Fruit fly (Drosophila melanogaster) whole organism, pupa: ENCODE measurements around the gene M6.

ENCODE experiments used
- CG10348 ChIP-seq: fragments of 200-800 bp; sonication (Bioruptor generic); IDR thresholded peaks from 2 replicates; pipeline ENCODE4 v1.3.6; 2022; ENCODE audit warnings: missing biosample characterization, missing genetic modification characterization
- CG12605 ChIP-seq: fragments of 200-800 bp; sonication (Bioruptor generic); IDR thresholded peaks from 2 replicates; pipeline ENCODE4 v1.3.6; 2022; ENCODE audit warnings: missing biosample characterization, missing genetic modification characterization
- CG13204 ChIP-seq: fragments of 200-800 bp; sonication (Bioruptor generic); optimal IDR thresholded peaks from 2 replicates; lab custom pipeline; 2018; ENCODE audit warnings: missing biosample characterization, mild to moderate bottlenecking, missing genetic modification characterization, moderate library complexity
- CG14655 ChIP-seq: fragments of 200-800 bp; sonication (Bioruptor generic); optimal IDR thresholded peaks from 3 replicates; lab custom pipeline; 2017; ENCODE audit warnings: mild to moderate bottlenecking, missing biosample characterization, missing genetic modification reagents, missing genetic modification characterization
- CG15710 ChIP-seq: fragments of 200-800 bp; sonication (Bioruptor generic); optimal IDR thresholded peaks from 2 replicates; lab custom pipeline; 2018; ENCODE audit warnings: missing biosample characterization, mild to moderate bottlenecking, missing genetic modification characterization, moderate library complexity
- CG17806 ChIP-seq: fragments of 200-800 bp; sonication (Bioruptor generic); optimal IDR thresholded peaks from 2 replicates; lab custom pipeline; 2018; ENCODE audit warnings: missing biosample characterization, mild to moderate bottlenecking, missing genetic modification characterization, moderate library complexity
- CG32121 ChIP-seq: fragments of 200-800 bp; sonication (Bioruptor generic); IDR thresholded peaks from 2 replicates; pipeline ENCODE4 v1.3.6; 2022; ENCODE audit warnings: missing biosample characterization, missing genetic modification characterization
- CG34367 ChIP-seq: fragments of 200-800 bp; sonication (Bioruptor generic); optimal IDR thresholded peaks from 2 replicates; lab custom pipeline; 2018; ENCODE audit warnings: missing biosample characterization, mild to moderate bottlenecking, missing genetic modification characterization
- CG4496 ChIP-seq: fragments of 200-800 bp; sonication (Bioruptor generic); IDR thresholded peaks from 3 replicates; pipeline ENCODE4 v1.3.6; 2022; ENCODE audit warnings: missing biosample characterization, missing genetic modification characterization
- CG8159 ChIP-seq: fragments of 200-800 bp; sonication (Bioruptor generic); optimal IDR thresholded peaks from 3 replicates; lab custom pipeline; 2018; ENCODE audit warnings: missing biosample characterization, mild to moderate bottlenecking, missing genetic modification characterization, moderate library complexity
- CG8301 ChIP-seq: fragments of 200-800 bp; sonication (Bioruptor generic); optimal IDR thresholded peaks from 2 replicates; lab custom pipeline; 2018; ENCODE audit warnings: missing biosample characterization, mild to moderate bottlenecking, missing genetic modification characterization
- CG9948 ChIP-seq: fragments of 200-800 bp; sonication (Bioruptor generic); optimal IDR thresholded peaks from 2 replicates; lab custom pipeline; 2018; ENCODE audit warnings: missing biosample characterization, mild to moderate bottlenecking, missing genetic modification characterization, moderate library complexity
- D1 ChIP-seq: fragments of 200-800 bp; sonication (Bioruptor generic); optimal IDR thresholded peaks from 2 replicates; lab custom pipeline; 2018; ENCODE audit warnings: missing biosample characterization, mild to moderate bottlenecking, missing genetic modification characterization, moderate library complexity
- EcR ChIP-seq: fragments of 200-800 bp; sonication (Bioruptor generic); optimal IDR thresholded peaks from 3 replicates; lab custom pipeline; 2019; ENCODE audit warnings: missing biosample characterization, missing genetic modification characterization, mild to moderate bottlenecking, moderate library complexity, missing genetic modification reagents
- Ets98B ChIP-seq: fragments of 200-800 bp; sonication (Bioruptor generic); IDR thresholded peaks from 2 replicates; pipeline ENCODE4 v1.3.6; 2022; ENCODE audit warnings: missing biosample characterization, missing genetic modification characterization
- Pif1A ChIP-seq: fragments of 200-800 bp; sonication (Bioruptor generic); optimal IDR thresholded peaks from 3 replicates; lab custom pipeline; 2016; ENCODE audit warnings: missing biosample characterization, missing genetic modification characterization
- Pif1B ChIP-seq: fragments of 200-800 bp; sonication (Bioruptor generic); optimal IDR thresholded peaks from 3 replicates; lab custom pipeline; 2016; ENCODE audit warnings: missing biosample characterization, missing genetic modification characterization
- Snoo ChIP-seq: fragments of 200-800 bp; sonication (Bioruptor generic); optimal IDR thresholded peaks from 3 replicates; lab custom pipeline; 2017; ENCODE audit warnings: missing biosample characterization, mild to moderate bottlenecking, missing genetic modification characterization, inconsistent platforms
- fd96Ca ChIP-seq: fragments of 200-800 bp; sonication (Bioruptor generic); IDR thresholded peaks from 3 replicates; pipeline ENCODE4 v1.3.6; 2022; ENCODE audit warnings: missing biosample characterization, missing genetic modification characterization
- gl ChIP-seq: fragments of 200-800 bp; sonication (Bioruptor generic); optimal IDR thresholded peaks from 2 replicates; lab custom pipeline; 2018; ENCODE audit warnings: missing biosample characterization, mild to moderate bottlenecking, missing genetic modification characterization
- rn ChIP-seq: fragments of 200-800 bp; sonication (Bioruptor generic); IDR thresholded peaks from 2 replicates; pipeline ENCODE4 v1.3.6; 2022; ENCODE audit warnings: missing biosample characterization, missing genetic modification characterization

The M6 gene

DNA sequence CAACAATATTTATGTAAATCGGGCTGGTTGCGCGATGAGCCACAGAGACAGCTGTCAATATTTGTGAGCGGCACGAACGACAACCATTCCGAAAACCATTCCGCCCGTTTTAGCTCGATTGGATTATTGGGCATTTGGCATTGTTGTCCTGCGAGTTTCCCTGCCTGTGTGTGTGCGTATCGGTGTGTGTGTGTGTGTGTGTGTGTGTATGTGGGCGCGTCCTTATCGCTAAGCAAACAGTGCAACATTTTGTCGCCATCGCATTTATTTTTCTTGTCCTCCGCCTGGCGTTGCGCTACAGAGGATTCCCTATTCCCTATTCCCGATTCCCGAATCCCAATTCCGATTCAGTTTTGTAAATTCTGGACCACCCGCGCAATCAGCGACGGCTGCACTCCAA, 35.8 kb upstream of the M6 start:
- TF ChIP-seq Ets98B (GFP tag; lab: Robert Waterston, UW) = no peak
- TF ChIP-seq Pif1B (GFP tag; lab: Kevin White, UChicago) = no peak
- TF ChIP-seq CG34367 = no peak
- no peak for TF ChIP-seq CG9948 (tag; lab: Kevin White, UChicago)
- TF ChIP-seq CG17806 (tag; lab: Kevin White, UChicago) = no peak
- TF ChIP-seq CG4496 (GFP tag; lab: Robert Waterston, UW) = no peak
- TF ChIP-seq gl = no peak
- TF ChIP-seq CG32121 (GFP tag; lab: Robert Waterston, UW) = no peak
- TF ChIP-seq Pif1A = no peak
- no peak for TF ChIP-seq CG10348 (GFP tag; lab: Robert Waterston, UW)
- TF ChIP-seq rn (GFP tag; lab: Robert Waterston, UW) = no peak
- no peak for TF ChIP-seq EcR (GFP tag; lab: Kevin White, UChicago)
- TF ChIP-seq CG8301 (tag; lab: Kevin White, UChicago) = no peak
- no peak for TF ChIP-seq CG15710 (tag; lab: Kevin White, UChicago)
- TF ChIP-seq fd96Ca (GFP tag; lab: Robert Waterston, UW) = no peak

DNA sequence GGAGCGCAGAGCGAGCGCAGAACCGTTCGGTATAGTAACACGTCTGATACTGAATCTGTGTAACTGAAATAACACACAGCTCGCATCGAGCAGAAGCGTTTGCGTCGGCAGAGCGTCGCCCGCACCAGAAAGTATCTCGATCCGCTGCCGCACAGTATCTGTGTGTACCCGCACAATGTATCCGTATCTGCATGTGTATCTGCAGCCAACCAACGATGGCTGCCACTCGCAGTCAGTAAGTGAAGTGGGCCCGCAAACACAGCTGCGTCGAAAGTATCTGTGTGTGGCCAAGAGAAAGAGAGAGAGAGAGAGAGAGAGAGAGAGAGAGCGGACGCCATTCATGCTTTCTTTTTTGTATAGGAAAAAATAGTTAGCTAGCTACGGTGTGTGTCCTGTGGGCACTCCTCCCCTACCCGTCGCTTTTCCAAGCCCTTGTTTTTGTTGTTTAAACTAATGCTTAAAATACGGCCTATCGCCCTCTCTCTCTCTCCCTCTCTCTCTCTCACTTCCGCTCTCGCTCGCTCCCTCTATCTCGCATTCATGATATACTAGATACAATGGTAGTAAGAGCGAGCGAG, 31.1 kb upstream of the M6 start, which contains the start of gene croc:
Gene croc, minus strand, starts transcription at position 51 of the 578 bp plus-strand sequence.
- TF ChIP-seq CG12605 (no peak), CG13204 (no peak)

DNA sequence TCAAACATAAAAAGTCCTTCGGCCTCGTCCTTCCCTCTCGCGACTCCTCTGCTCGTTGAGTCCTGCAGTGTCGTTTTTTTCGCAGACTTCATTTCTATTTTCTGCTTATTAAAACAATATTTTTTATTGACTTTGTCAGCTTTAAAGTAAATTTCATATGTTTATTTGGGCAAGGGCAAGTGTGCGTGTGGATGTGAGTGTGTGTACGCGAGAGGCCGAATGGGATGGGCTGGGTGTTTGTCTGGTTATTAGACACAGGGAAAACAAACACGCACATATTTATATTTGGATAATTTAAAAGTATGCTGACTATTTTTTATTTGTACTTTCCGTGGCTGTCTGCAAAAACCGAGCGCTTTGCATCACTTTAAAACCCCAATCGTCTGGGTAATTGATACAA, 29.8 kb upstream of the M6 start:
- no peak for TF ChIP-seq fd96Ca (GFP tag; lab: Robert Waterston, UW)
- no peak for TF ChIP-seq CG32121 (GFP tag; lab: Robert Waterston, UW)
- no peak for TF ChIP-seq Snoo (tag; lab: Kevin White, UChicago)
- no peak for TF ChIP-seq Ets98B (GFP tag; lab: Robert Waterston, UW)
- no peak for TF ChIP-seq EcR (GFP tag; lab: Kevin White, UChicago)
- no peak for TF ChIP-seq CG15710 (tag; lab: Kevin White, UChicago)

dm6 chr3L:21479636-21480035, 28.0 kb upstream of the M6 start:
- TF ChIP-seq CG9948 (tag; lab: Kevin White, UChicago) = no peak
- peak; percentile 92 for TF ChIP-seq CG4496 (GFP tag; lab: Robert Waterston, UW)
- peak; percentile 68; the same call in 1 of the 2 replicates for TF ChIP-seq CG12605
- no peak for TF ChIP-seq CG8159
- TF ChIP-seq EcR (GFP tag; lab: Kevin White, UChicago) = no peak
- TF ChIP-seq Pif1A = peak; percentile 82
- TF ChIP-seq CG14655 (GFP tag; lab: Kevin White, UChicago) = peak; percentile 48
- peak; percentile 33 for TF ChIP-seq Pif1B (GFP tag; lab: Kevin White, UChicago)
- no peak for TF ChIP-seq CG17806 (tag; lab: Kevin White, UChicago)
- no peak for TF ChIP-seq D1 (tag; lab: Kevin White, UChicago)
- TF ChIP-seq CG8301 (tag; lab: Kevin White, UChicago) = peak; percentile 43
- TF ChIP-seq fd96Ca (GFP tag; lab: Robert Waterston, UW) = peak; percentile 70; the same call in 1 of the 3 replicates
- 0 out of 2 replicates have a peak, but pooled peaks have one; percentile 24 for TF ChIP-seq rn (GFP tag; lab: Robert Waterston, UW)
- no peak for TF ChIP-seq CG13204
- TF ChIP-seq CG34367 = peak; percentile 42
- TF ChIP-seq gl = peak; percentile 66
- TF ChIP-seq Snoo (tag; lab: Kevin White, UChicago) = peak; percentile 87
- TF ChIP-seq Ets98B (GFP tag; lab: Robert Waterston, UW) = peak; percentile 75
- peak; percentile 66; the same call in 1 of the 2 replicates for TF ChIP-seq CG32121 (GFP tag; lab: Robert Waterston, UW)

- TF ChIP-seq Pif1B (GFP tag; lab: Kevin White, UChicago) = no peak
- no peak for TF ChIP-seq CG17806 (tag; lab: Kevin White, UChicago)
- no peak for TF ChIP-seq D1 (tag; lab: Kevin White, UChicago)
- no peak for TF ChIP-seq rn (GFP tag; lab: Robert Waterston, UW)
- no peak for TF ChIP-seq EcR (GFP tag; lab: Kevin White, UChicago)
- no peak for TF ChIP-seq CG8301 (tag; lab: Kevin White, UChicago)
- TF ChIP-seq CG10348 (GFP tag; lab: Robert Waterston, UW) = no peak
Observed at dm6 chr3L:21482100-21482499, 25.6 kb upstream of the M6 start.

DNA sequence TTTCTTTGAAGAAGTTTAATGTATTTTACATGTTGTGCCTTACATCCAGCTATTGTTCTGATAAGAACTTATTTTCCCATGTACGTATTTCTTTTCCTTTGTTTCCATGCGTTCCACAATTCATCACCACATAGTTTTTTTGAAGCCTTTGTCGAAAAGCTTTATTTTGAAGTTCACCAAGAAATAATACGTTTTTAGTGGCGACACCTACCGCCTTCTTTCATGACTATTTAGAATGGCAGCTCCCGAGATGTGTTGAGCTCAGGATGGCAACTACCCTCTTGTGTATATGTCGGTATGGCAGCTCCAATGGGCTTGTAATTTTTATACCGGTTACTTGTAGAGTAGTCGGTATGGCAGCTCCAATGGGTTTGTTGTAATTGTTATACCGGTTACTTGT, 23.8 kb upstream of the M6 start:
- TF ChIP-seq Ets98B (GFP tag; lab: Robert Waterston, UW) (no peak), CG17806 (tag; lab: Kevin White, UChicago) (no peak), CG4496 (GFP tag; lab: Robert Waterston, UW) (no peak), CG8159 (no peak)

DNA sequence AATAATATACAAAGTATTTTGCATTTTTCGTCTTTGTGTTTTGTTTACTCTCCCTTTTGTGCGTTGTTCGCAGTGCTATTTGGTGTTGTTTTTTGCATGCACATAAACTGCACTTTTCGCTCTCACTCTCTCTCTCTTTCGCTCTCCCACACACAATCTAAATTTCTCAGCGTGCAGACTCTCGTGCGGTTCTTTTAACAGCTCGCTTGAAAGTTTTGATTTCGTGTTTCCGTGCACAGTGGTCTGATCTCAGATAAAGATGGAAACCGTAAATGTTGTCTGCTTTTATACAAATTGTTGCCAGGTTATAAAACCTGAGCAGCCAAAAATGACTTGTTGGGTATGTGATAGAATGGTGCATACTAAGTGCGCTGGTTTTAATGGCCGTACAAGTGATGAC, 22.3 kb upstream of the M6 start:
- TF ChIP-seq CG4496 (GFP tag; lab: Robert Waterston, UW) (peak; percentile 82), Ets98B (GFP tag; lab: Robert Waterston, UW) (peak; percentile 57; the same call in 1 of the 2 replicates), CG12605 (peak; percentile 75)
